Worm (Caenorhabditis elegans) whole organism, mixed stage, embryonic: Measurements from ENCODE around the gene C01G6.3.

Source experiments
- M03D4.4 ChIP-seq: sonication (generic microtip); optimal IDR thresholded peaks from 2 replicates; lab custom pipeline; 2017; ENCODE audit warnings: mild to moderate bottlenecking, missing genetic modification characterization, missing compliant biosample characterization
- blmp-1 ChIP-seq: fragments of 150-350 bp; optimal IDR thresholded peaks from 2 replicates; lab custom pipeline; 2014; ENCODE audit warnings: missing biosample characterization, missing genetic modification characterization
- ceh-39 ChIP-seq: fragments of 150-350 bp; optimal IDR thresholded peaks from 2 replicates; lab custom pipeline; 2014; ENCODE audit warnings: missing biosample characterization, missing genetic modification characterization
- ceh-43 ChIP-seq: fragments of 200-800 bp; sonication (Bioruptor generic); optimal IDR thresholded peaks from 2 replicates; lab custom pipeline; 2018; ENCODE audit warnings: mild to moderate bottlenecking, missing genetic modification characterization, moderate library complexity, missing compliant biosample characterization
- ceh-83 ChIP-seq: fragments of 200-800 bp; sonication (Bioruptor generic); optimal IDR thresholded peaks from 2 replicates; lab custom pipeline; 2018; ENCODE audit warnings: mild to moderate bottlenecking, missing genetic modification characterization, missing compliant biosample characterization
- ces-1 ChIP-seq: fragments of 150-350 bp; optimal IDR thresholded peaks from 2 replicates; lab custom pipeline; 2014; ENCODE audit warnings: missing biosample characterization, missing genetic modification reagents, missing genetic modification characterization
- cnd-1 ChIP-seq: fragments of 200-800 bp; sonication (Bioruptor generic); optimal IDR thresholded peaks from 2 replicates; lab custom pipeline; 2018; ENCODE audit warnings: mild to moderate bottlenecking, missing genetic modification characterization, missing compliant biosample characterization
- drap-1 ChIP-seq: fragments of 200-800 bp; sonication (Bioruptor generic); optimal IDR thresholded peaks from 3 replicates; lab custom pipeline; 2018; ENCODE audit warnings: mild to moderate bottlenecking, missing genetic modification characterization, missing compliant biosample characterization
- elt-1 ChIP-seq: sonication (generic microtip); optimal IDR thresholded peaks from 2 replicates; lab custom pipeline; 2017; ENCODE audit warnings: missing genetic modification characterization, mild to moderate bottlenecking, missing compliant biosample characterization, antibody characterized with exemption, moderate library complexity, borderline replicate concordance; ENCODE audit not compliant: insufficient read depth
- flh-1 ChIP-seq: fragments of 200-800 bp; sonication (Bioruptor generic); optimal IDR thresholded peaks from 2 replicates; lab custom pipeline; 2018; ENCODE audit warnings: mild to moderate bottlenecking, missing genetic modification characterization, moderate library complexity, missing compliant biosample characterization
- ham-2 ChIP-seq: fragments of 200-800 bp; sonication (Bioruptor generic); optimal IDR thresholded peaks from 2 replicates; lab custom pipeline; 2018; ENCODE audit warnings: mild to moderate bottlenecking, missing genetic modification characterization, missing compliant biosample characterization
- lin-13 ChIP-seq: fragments of 150-350 bp; optimal IDR thresholded peaks from 2 replicates; lab custom pipeline; 2014; ENCODE audit warnings: missing biosample characterization, missing genetic modification characterization
- lin-32 ChIP-seq: fragments of 200-800 bp; sonication (Bioruptor generic); optimal IDR thresholded peaks from 2 replicates; lab custom pipeline; 2018; ENCODE audit warnings: mild to moderate bottlenecking, missing genetic modification characterization, missing compliant biosample characterization
- mab-5 ChIP-seq: fragments of 150-350 bp; optimal IDR thresholded peaks from 2 replicates; lab custom pipeline; 2014; ENCODE audit warnings: missing biosample characterization, missing genetic modification characterization
- mls-2 ChIP-seq: sonication (generic microtip); optimal IDR thresholded peaks from 2 replicates; lab custom pipeline; 2016; ENCODE audit warnings: mild to moderate bottlenecking, missing genetic modification characterization, moderate library complexity, missing compliant biosample characterization
- nhr-2 ChIP-seq: fragments of 150-350 bp; optimal IDR thresholded peaks from 2 replicates; lab custom pipeline; 2014; ENCODE audit warnings: missing biosample characterization, missing genetic modification characterization
- nhr-28 ChIP-seq: fragments of 150-350 bp; optimal IDR thresholded peaks from 2 replicates; lab custom pipeline; 2014; ENCODE audit warnings: missing biosample characterization, missing genetic modification characterization
- nhr-76 ChIP-seq: sonication (generic microtip); optimal IDR thresholded peaks from 2 replicates; lab custom pipeline; 2017; ENCODE audit warnings: missing biosample characterization, missing genetic modification characterization
- pha-4 ChIP-seq: fragments of 150-350 bp; optimal IDR thresholded peaks from 2 replicates; lab custom pipeline; 2018; ENCODE audit warnings: missing biosample characterization, missing genetic modification reagents, missing genetic modification characterization
- sem-2 ChIP-seq: fragments of 200-800 bp; sonication (Bioruptor generic); optimal IDR thresholded peaks from 2 replicates; lab custom pipeline; 2018; ENCODE audit warnings: mild to moderate bottlenecking, missing genetic modification characterization, missing compliant biosample characterization
- snpc-4 ChIP-seq: fragments of 150-350 bp; optimal IDR thresholded peaks from 2 replicates; lab custom pipeline; 2014; ENCODE audit warnings: missing biosample characterization, missing genetic modification characterization
- sptf-1 ChIP-seq: sonication (generic microtip); optimal IDR thresholded peaks from 2 replicates; lab custom pipeline; 2017; ENCODE audit warnings: mild to moderate bottlenecking, missing genetic modification characterization, moderate library complexity, missing compliant biosample characterization
- tbx-8 ChIP-seq: fragments of 200-800 bp; sonication (Bioruptor generic); optimal IDR thresholded peaks from 2 replicates; lab custom pipeline; 2018; ENCODE audit warnings: mild to moderate bottlenecking, missing genetic modification characterization, moderate library complexity, missing compliant biosample characterization
- unc-120 ChIP-seq: sonication (generic microtip); optimal IDR thresholded peaks from 2 replicates; lab custom pipeline; 2017; ENCODE audit warnings: missing genetic modification characterization, missing compliant biosample characterization; ENCODE audit not compliant: poor library complexity, severe bottlenecking
- unc-39 ChIP-seq: fragments of 150-350 bp; optimal IDR thresholded peaks from 2 replicates; lab custom pipeline; 2014; ENCODE audit warnings: missing biosample characterization, missing genetic modification characterization
- unc-62 ChIP-seq: fragments of 150-350 bp; optimal IDR thresholded peaks from 2 replicates; lab custom pipeline; 2014; ENCODE audit warnings: missing biosample characterization, missing genetic modification reagents, missing genetic modification characterization
- zip-8 ChIP-seq: fragments of 150-350 bp; optimal IDR thresholded peaks from 2 replicates; lab custom pipeline; 2014; ENCODE audit warnings: missing biosample characterization, missing genetic modification characterization

The C01G6.3 gene

DNA sequence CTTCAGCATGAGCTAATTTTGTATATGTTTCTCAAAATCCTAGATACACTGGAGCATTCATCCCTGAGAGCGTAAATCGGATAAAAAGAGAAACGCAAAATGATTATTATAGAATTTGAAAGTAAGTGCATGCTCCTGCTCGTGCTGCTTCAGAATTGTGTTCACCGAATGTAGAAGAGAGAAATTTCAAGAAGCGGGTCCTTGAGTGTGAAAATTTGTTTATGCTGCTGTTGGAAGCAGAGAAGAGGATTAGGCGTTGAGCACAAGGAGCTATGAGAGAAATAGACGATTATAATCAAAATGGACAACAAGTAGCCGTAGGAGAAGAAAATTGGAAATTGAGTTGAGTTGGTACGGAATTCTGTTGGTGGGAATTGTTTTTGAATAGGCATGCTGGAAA is 42.0 kb downstream of the C01G6.3 start:
- no peak for TF ChIP-seq lin-13
- TF ChIP-seq nhr-28 (tag; lab: Kevin White, UChicago) = no peak
- peak; percentile 25 for TF ChIP-seq unc-62 (GFP tag; lab: Kevin White, UChicago)
- TF ChIP-seq ces-1 = peak; percentile 98

DNA sequence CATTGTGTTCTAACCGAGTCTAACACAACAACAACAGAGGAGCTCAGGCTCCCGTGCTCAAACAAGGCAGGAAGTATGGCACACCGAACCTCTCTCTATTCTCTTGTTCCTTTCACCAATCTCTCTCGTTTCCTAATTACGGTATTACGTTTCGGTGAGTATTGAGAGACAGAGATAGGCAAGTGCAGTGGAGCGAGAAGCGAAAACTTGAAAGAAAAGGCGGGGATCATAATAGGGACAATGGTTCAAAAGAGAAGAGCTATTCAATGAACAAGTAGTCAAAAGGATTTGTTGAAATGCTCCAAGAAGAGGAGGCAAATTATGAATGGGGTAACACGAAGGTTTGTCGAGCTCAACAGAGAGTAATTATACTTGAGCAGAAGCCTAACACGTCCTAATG is 43.6 kb downstream of the C01G6.3 start:
- TF ChIP-seq zip-8 (tag; lab: Kevin White, UChicago) (no peak), flh-1 (GFP tag; lab: Kevin White, UChicago) (no peak), sem-2 (GFP tag; lab: Kevin White, UChicago) (no peak), ceh-39 (tag; lab: Kevin White, UChicago) (no peak), unc-120 (no peak), ces-1 (peak; percentile 50), lin-13 (no peak), sptf-1 (tag; lab: Kevin White, UChicago) (no peak), elt-1 (no peak), unc-62 (GFP tag; lab: Kevin White, UChicago) (no peak), mls-2 (tag; lab: Kevin White, UChicago) (peak; percentile 1), blmp-1 (tag; lab: Kevin White, UChicago) (no peak)

DNA sequence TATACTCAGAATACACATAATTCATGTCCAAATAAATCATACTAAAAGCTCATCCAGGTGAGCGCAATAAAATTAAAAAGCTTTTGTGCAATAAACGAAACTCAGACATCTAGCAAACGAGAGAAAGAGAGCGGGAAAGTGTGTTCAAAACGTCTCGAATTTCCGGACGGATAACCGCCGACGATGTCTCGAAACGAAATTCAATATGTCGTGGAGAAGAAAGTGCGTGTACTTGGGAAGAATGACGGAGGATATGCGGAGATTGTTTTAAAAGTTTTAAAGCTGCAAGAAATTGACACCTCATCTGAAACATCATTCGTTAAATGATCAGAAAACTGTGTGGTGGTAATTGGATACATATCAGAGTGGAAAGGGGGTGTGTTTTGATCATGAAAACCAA is 45.0 kb downstream of the C01G6.3 start:
- no peak for TF ChIP-seq snpc-4 (tag; lab: Kevin White, UChicago)
- TF ChIP-seq ceh-43 (GFP tag; lab: Kevin White, UChicago) = no peak
- no peak for TF ChIP-seq tbx-8 (GFP tag; lab: Kevin White, UChicago)
- no peak for TF ChIP-seq drap-1 (GFP tag; lab: Kevin White, UChicago)
- TF ChIP-seq M03D4.4 (tag; lab: Kevin White, UChicago) = no peak
- TF ChIP-seq lin-32 = no peak
- no peak for TF ChIP-seq unc-120
- no peak for TF ChIP-seq zip-8 (tag; lab: Kevin White, UChicago)
- no peak for TF ChIP-seq unc-62 (GFP tag; lab: Kevin White, UChicago)
- TF ChIP-seq mab-5 (tag; lab: Kevin White, UChicago) = no peak
- no peak for TF ChIP-seq flh-1 (GFP tag; lab: Kevin White, UChicago)

DNA sequence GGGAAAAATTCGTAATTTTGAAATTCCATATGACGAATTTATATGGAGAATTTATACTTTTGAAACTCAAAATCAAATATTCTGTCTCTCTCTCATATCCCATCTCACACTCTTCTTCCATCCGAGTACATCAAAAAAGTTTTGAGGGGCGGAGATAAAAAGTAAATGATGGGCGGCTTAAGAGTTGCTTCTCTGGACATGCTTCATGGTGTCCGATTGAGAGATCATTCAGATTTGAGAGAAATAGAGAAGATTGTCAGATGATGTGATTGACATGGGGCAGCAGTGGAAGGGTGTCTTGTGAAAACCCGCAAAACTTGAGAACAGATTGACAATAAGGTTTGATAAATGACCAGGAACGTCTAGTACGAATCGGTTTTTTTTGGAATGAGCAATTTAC is 46.0 kb downstream of the C01G6.3 start:
- TF ChIP-seq M03D4.4 (tag; lab: Kevin White, UChicago) (no peak), unc-62 (GFP tag; lab: Kevin White, UChicago) (peak; percentile 91), ces-1 (peak; percentile 57)
- TF ChIP-seq, all 35 proteins: peak for 2

DNA sequence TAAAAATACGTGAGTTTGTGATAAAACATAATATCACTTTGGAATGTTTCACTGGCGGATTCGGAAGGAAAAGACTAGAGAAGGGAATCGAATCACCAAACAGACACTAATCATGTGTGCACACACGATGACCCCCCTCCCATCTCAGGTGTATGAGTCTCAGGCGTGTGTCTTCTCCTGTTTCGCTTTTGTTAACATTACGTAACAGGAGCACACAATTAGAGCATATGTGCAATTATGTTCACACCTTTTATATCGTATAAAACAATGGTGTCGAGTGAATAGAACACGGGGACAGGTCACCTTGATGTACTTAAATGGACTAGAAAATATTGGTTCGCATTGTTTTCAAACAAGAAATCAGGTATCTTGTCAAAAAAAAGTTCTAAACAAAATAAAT is 47.1 kb downstream of the C01G6.3 start:
- TF ChIP-seq ceh-39 (tag; lab: Kevin White, UChicago) (no peak), pha-4 (tag; lab: Kevin White, UChicago) (peak; percentile 2), zip-8 (tag; lab: Kevin White, UChicago) (peak; percentile 72), blmp-1 (tag; lab: Kevin White, UChicago) (no peak), tbx-8 (GFP tag; lab: Kevin White, UChicago) (no peak), unc-39 (peak; percentile 38), nhr-2 (peak; percentile 93), cnd-1 (tag; lab: Kevin White, UChicago) (peak; percentile 30)

DNA sequence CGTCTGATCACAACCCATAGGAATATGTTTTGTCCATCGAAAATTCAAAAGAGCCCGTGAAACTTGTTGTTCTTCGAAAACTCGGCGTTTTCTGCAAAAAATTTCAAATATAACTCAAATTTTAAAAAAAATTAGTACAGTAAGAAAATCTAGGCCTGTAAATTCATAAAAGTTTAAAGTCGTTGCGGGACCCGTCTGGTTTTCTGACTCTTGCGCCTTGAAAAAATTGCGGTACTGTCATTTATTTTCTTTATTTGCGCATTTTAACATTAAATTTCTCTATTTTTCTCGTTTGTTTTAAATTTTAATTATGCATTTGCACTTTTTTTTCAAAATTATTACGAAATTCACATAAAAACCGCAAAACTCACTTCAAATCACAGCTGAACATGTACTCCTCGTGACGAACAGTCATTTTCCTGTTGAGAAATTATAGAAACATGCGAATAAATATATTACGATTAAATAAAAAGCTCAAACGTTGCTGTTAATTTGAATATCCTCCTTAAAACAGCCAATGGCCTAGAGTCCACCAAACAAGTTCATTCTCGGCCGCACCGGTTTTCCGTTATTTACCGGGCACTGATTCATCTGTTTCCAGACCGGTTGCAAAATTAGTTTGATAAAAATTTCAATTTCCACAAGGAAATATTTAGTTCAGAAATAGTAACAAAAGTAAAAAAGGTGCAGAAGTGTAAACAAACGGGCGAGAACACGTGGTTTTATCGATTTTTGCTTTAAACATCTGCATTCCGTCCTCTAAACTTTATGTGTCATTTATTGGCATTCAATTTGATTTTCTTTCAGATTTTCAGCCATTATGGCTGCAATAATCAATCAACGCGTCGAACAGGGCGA is 49.6 kb downstream of the C01G6.3 start, which contains the start of the genes csa-1 and wdfy-2:
csa-1 (minus strand) TSS at position 669 of the 858 bp plus-strand sequence.
wdfy-2 (plus strand) TSS at position 808 of the 858 bp plus-strand sequence.
- TF ChIP-seq elt-1 (no peak), sem-2 (GFP tag; lab: Kevin White, UChicago) (no peak), unc-120 (no peak), ham-2 (GFP tag; lab: Kevin White, UChicago) (no peak), unc-62 (GFP tag; lab: Kevin White, UChicago) (no peak), ceh-43 (GFP tag; lab: Kevin White, UChicago) (no peak), cnd-1 (tag; lab: Kevin White, UChicago) (no peak), unc-39 (no peak), nhr-76 (tag; lab: Kevin White, UChicago) (no peak), sptf-1 (tag; lab: Kevin White, UChicago) (no peak), flh-1 (GFP tag; lab: Kevin White, UChicago) (no peak), lin-13 (no peak), snpc-4 (tag; lab: Kevin White, UChicago) (no peak), mls-2 (tag; lab: Kevin White, UChicago) (no peak), ceh-83 (no peak), nhr-2 (no peak), mab-5 (tag; lab: Kevin White, UChicago) (no peak)
